Worm (Caenorhabditis elegans) whole organism, young adult: Measurements from ENCODE around the gene srx-26.

Source experiments
- B0261.1 ChIP-seq: sonication (generic microtip); optimal IDR thresholded peaks from 2 replicates; lab custom pipeline; 2016; ENCODE audit warnings: mild to moderate bottlenecking, missing genetic modification characterization, moderate library complexity, missing compliant biosample characterization
- B0336.3 ChIP-seq: fragments of 200-800 bp; sonication (Bioruptor generic); IDR thresholded peaks from 2 replicates; pipeline ENCODE4 v1.3.6; 2022; ENCODE audit warnings: missing genetic modification characterization, missing compliant biosample characterization
- C17E4.6 ChIP-seq: fragments of 200-800 bp; sonication (Bioruptor generic); IDR thresholded peaks from 2 replicates; pipeline ENCODE4 v1.3.6; 2022; ENCODE audit warnings: missing genetic modification reagents, missing genetic modification characterization, missing compliant biosample characterization
- F10E7.11 ChIP-seq: sonication (generic microtip); optimal IDR thresholded peaks from 2 replicates; lab custom pipeline; 2017; ENCODE audit warnings: mild to moderate bottlenecking, missing genetic modification characterization, moderate library complexity, missing compliant biosample characterization
- F37B4.10 ChIP-seq: fragments of 200-800 bp; sonication (Bioruptor generic); IDR thresholded peaks from 2 replicates; pipeline ENCODE4 v1.3.6; 2022; ENCODE audit warnings: missing genetic modification characterization, missing compliant biosample characterization
- F39B2.1 ChIP-seq: fragments of 200-800 bp; sonication (Bioruptor generic); IDR thresholded peaks from 2 replicates; pipeline ENCODE4 v1.3.6; 2022; ENCODE audit warnings: missing genetic modification reagents, missing genetic modification characterization, missing compliant biosample characterization
- F52B5.7 ChIP-seq: sonication (generic microtip); optimal IDR thresholded peaks from 2 replicates; lab custom pipeline; 2016; ENCODE audit warnings: mild to moderate bottlenecking, missing genetic modification characterization, missing compliant biosample characterization
- F55B11.4 ChIP-seq: sonication (generic microtip); optimal IDR thresholded peaks from 2 replicates; lab custom pipeline; 2016; ENCODE audit warnings: missing compliant biosample characterization, missing genetic modification characterization, borderline replicate concordance; ENCODE audit not compliant: insufficient read depth
- F57C9.4 ChIP-seq: sonication (generic microtip); optimal IDR thresholded peaks from 2 replicates; lab custom pipeline; 2017; ENCODE audit warnings: mild to moderate bottlenecking, missing genetic modification characterization, missing compliant biosample characterization
- K12H6.12 ChIP-seq: fragments of 200-800 bp; sonication (Bioruptor generic); optimal IDR thresholded peaks from 2 replicates; lab custom pipeline; 2018; ENCODE audit warnings: mild to moderate bottlenecking, missing genetic modification characterization, missing compliant biosample characterization
- atf-7 ChIP-seq: sonication (generic microtip); optimal IDR thresholded peaks from 2 replicates; lab custom pipeline; 2017; ENCODE audit warnings: mild to moderate bottlenecking, missing genetic modification characterization, missing compliant biosample characterization
- athp-1 ChIP-seq: sonication (generic microtip); optimal IDR thresholded peaks from 2 replicates; lab custom pipeline; 2017; ENCODE audit warnings: mild to moderate bottlenecking, missing genetic modification characterization, missing compliant biosample characterization
- attf-5 ChIP-seq: fragments of 200-800 bp; sonication (Bioruptor generic); optimal IDR thresholded peaks from 2 replicates; lab custom pipeline; 2018; ENCODE audit warnings: mild to moderate bottlenecking, missing genetic modification characterization, missing compliant biosample characterization
- ceh-27 ChIP-seq: fragments of 200-800 bp; sonication (Bioruptor generic); optimal IDR thresholded peaks from 2 replicates; lab custom pipeline; 2018; ENCODE audit warnings: mild to moderate bottlenecking, missing genetic modification characterization, moderate library complexity, missing compliant biosample characterization
- ceh-91 ChIP-seq: fragments of 200-800 bp; sonication (Bioruptor generic); IDR thresholded peaks from 2 replicates; pipeline ENCODE4 v1.3.6; 2022; ENCODE audit warnings: missing genetic modification reagents, missing genetic modification characterization, missing compliant biosample characterization
- dox-1 ChIP-seq: fragments of 200-800 bp; sonication (Bioruptor generic); IDR thresholded peaks from 2 replicates; pipeline ENCODE4 v1.3.6; 2022; ENCODE audit warnings: missing genetic modification reagents, missing genetic modification characterization, missing compliant biosample characterization
- efl-1 ChIP-seq: fragments of 150-350 bp; optimal IDR thresholded peaks from 2 replicates; lab custom pipeline; 2014; ENCODE audit warnings: missing biosample characterization, missing genetic modification reagents, missing genetic modification characterization
- hlh-12 ChIP-seq: sonication (generic microtip); optimal IDR thresholded peaks from 2 replicates; lab custom pipeline; 2016; ENCODE audit warnings: missing genetic modification characterization, missing compliant biosample characterization
- hlh-26 ChIP-seq: fragments of 200-800 bp; sonication (Bioruptor generic); conservative IDR thresholded peaks from 2 replicates; pipeline ENCODE4 v1.3.6; 2022; ENCODE audit warnings: missing genetic modification reagents, missing genetic modification characterization, missing compliant biosample characterization
- let-526 ChIP-seq: fragments of 200-800 bp; sonication (Bioruptor generic); IDR thresholded peaks from 2 replicates; pipeline ENCODE4 v1.3.6; 2022; ENCODE audit warnings: missing genetic modification reagents, missing genetic modification characterization, missing compliant biosample characterization
- let-607 ChIP-seq, 2 experiments: fragments of 200-800 bp in 1 of 2; sonication (Bioruptor generic) in 1 of 2; sonication (generic microtip) in 1 of 2; optimal IDR thresholded peaks; 2 replicates each; lab custom pipeline; 2016 to 2018; ENCODE audit warnings: mild to moderate bottlenecking in 2 of 2, missing compliant biosample characterization in 2 of 2, missing genetic modification characterization in 2 of 2, moderate library complexity in 2 of 2, missing genotype in 1 of 2
- lin-35 ChIP-seq, 3 experiments: fragments of 150-350 bp in 2 of 3; sonication (generic microtip) in 1 of 3; optimal IDR thresholded peaks; 2 replicates each; lab custom pipeline; 2014 to 2018; ENCODE audit warnings: missing biosample characterization in 3 of 3, missing genetic modification characterization in 3 of 3, missing genetic modification reagents in 3 of 3
- lin-40 ChIP-seq: sonication (generic microtip); optimal IDR thresholded peaks from 2 replicates; lab custom pipeline; 2016; ENCODE audit warnings: missing genetic modification characterization, mild to moderate bottlenecking, missing compliant biosample characterization, missing genotype, missing genetic modification reagents
- lin-54 ChIP-seq: fragments of 200-800 bp; sonication (Bioruptor generic); optimal IDR thresholded peaks from 2 replicates; lab custom pipeline; 2018; ENCODE audit warnings: mild to moderate bottlenecking, missing genetic modification characterization, missing compliant biosample characterization
- lsl-1 ChIP-seq: fragments of 200-800 bp; sonication (Bioruptor generic); optimal IDR thresholded peaks from 2 replicates; lab custom pipeline; 2018; ENCODE audit warnings: mild to moderate bottlenecking, missing genetic modification characterization, moderate library complexity, missing compliant biosample characterization
- madf-8 ChIP-seq: fragments of 200-800 bp; sonication (Bioruptor generic); conservative IDR thresholded peaks from 2 replicates; pipeline ENCODE4 v1.3.6; 2022; ENCODE audit warnings: missing genetic modification reagents, missing genetic modification characterization, missing compliant biosample characterization
- mcd-1 ChIP-seq: fragments of 200-800 bp; sonication (Bioruptor generic); IDR thresholded peaks from 2 replicates; pipeline ENCODE4 v1.3.6; 2022; ENCODE audit warnings: missing genetic modification reagents, missing genetic modification characterization, missing compliant biosample characterization
- mes-4 ChIP-seq: sonication (generic microtip); optimal IDR thresholded peaks from 2 replicates; lab custom pipeline; 2016; ENCODE audit warnings: missing genotype, missing genetic modification characterization, missing compliant biosample characterization
- nfya-1 ChIP-seq: sonication (generic microtip); optimal IDR thresholded peaks from 2 replicates; lab custom pipeline; 2017; ENCODE audit warnings: antibody characterized with exemption, missing compliant biosample characterization, missing genetic modification characterization, borderline replicate concordance; ENCODE audit not compliant: insufficient read depth
- nhr-179 ChIP-seq: sonication (generic microtip); optimal IDR thresholded peaks from 2 replicates; lab custom pipeline; 2016; ENCODE audit warnings: mild to moderate bottlenecking, missing genetic modification characterization, missing compliant biosample characterization
- nhr-90 ChIP-seq: sonication (generic microtip); optimal IDR thresholded peaks from 2 replicates; lab custom pipeline; 2016; ENCODE audit warnings: missing genotype, mild to moderate bottlenecking, missing genetic modification characterization, missing compliant biosample characterization
- rcor-1 ChIP-seq: fragments of 200-800 bp; sonication (Bioruptor generic); IDR thresholded peaks from 2 replicates; pipeline ENCODE4 v1.3.6; 2022; ENCODE audit warnings: missing genetic modification reagents, missing genetic modification characterization, missing compliant biosample characterization
- repo-1 ChIP-seq: sonication (generic microtip); optimal IDR thresholded peaks from 2 replicates; lab custom pipeline; 2017; ENCODE audit warnings: mild to moderate bottlenecking, missing genetic modification characterization, missing compliant biosample characterization
- sdz-38 ChIP-seq: sonication (generic microtip); optimal IDR thresholded peaks from 2 replicates; lab custom pipeline; 2016; ENCODE audit warnings: missing genotype, missing genetic modification characterization, missing compliant biosample characterization
- somi-1 ChIP-seq: fragments of 200-800 bp; sonication (Bioruptor generic); optimal IDR thresholded peaks from 2 replicates; lab custom pipeline; 2018; ENCODE audit warnings: mild to moderate bottlenecking, missing genetic modification characterization, missing compliant biosample characterization
- sptf-2 ChIP-seq: fragments of 200-800 bp; sonication (Bioruptor generic); optimal IDR thresholded peaks from 2 replicates; lab custom pipeline; 2018; ENCODE audit warnings: mild to moderate bottlenecking, missing genetic modification characterization, missing compliant biosample characterization
- tbp1 ChIP-seq: fragments of 200-800 bp; sonication (Bioruptor generic); optimal IDR thresholded peaks from 2 replicates; lab custom pipeline; 2018; ENCODE audit warnings: mild to moderate bottlenecking, missing genetic modification characterization, missing compliant biosample characterization
- tbx-9 ChIP-seq: sonication (generic microtip); optimal IDR thresholded peaks from 2 replicates; lab custom pipeline; 2016; ENCODE audit warnings: borderline replicate concordance, missing genetic modification characterization, inconsistent platforms, missing compliant biosample characterization
- unc-62 ChIP-seq: fragments of 150-350 bp; optimal IDR thresholded peaks from 2 replicates; lab custom pipeline; 2014; ENCODE audit warnings: missing biosample characterization, missing genetic modification reagents, missing genetic modification characterization
- xnd-1 ChIP-seq: sonication (generic microtip); optimal IDR thresholded peaks from 2 replicates; lab custom pipeline; 2016; ENCODE audit warnings: missing genotype, missing genetic modification reagents, missing genetic modification characterization, missing compliant biosample characterization
- ztf-25 ChIP-seq: fragments of 200-800 bp; sonication (Bioruptor generic); IDR thresholded peaks from 2 replicates; pipeline ENCODE4 v1.3.6; 2022; ENCODE audit warnings: missing genetic modification reagents, missing genetic modification characterization, missing compliant biosample characterization
- ztf-26 ChIP-seq: sonication (generic microtip); optimal IDR thresholded peaks from 2 replicates; lab custom pipeline; 2017; ENCODE audit warnings: missing genetic modification characterization, missing compliant biosample characterization
- ztf-28 ChIP-seq: fragments of 200-800 bp; sonication (Bioruptor generic); IDR thresholded peaks from 2 replicates; pipeline ENCODE4 v1.3.6; 2022; ENCODE audit warnings: missing genetic modification reagents, missing genetic modification characterization, missing compliant biosample characterization

Gene srx-26

ce11 chrV:2730784-2731480 lies 22.0 kb downstream of the srx-26 start, which contains the start of gene dod-3 (continued):
- TF ChIP-seq lin-35 (GFP tag; optimal IDR thresholded peaks at IDR 0.05; lab: Kevin White, UChicago) (no peak), ceh-91 (GFP tag; lab: Robert Waterston, UW) (no peak), tbx-9 (tag; lab: Kevin White, UChicago) (no peak), lsl-1 (no peak), F55B11.4 (no peak), tbp1 (GFP tag; lab: Kevin White, UChicago) (peak; percentile 27), mes-4 (tag; lab: Kevin White, UChicago) (no peak), atf-7 (peak; percentile 90), nhr-179 (tag; lab: Kevin White, UChicago) (no peak), somi-1 (GFP tag; lab: Kevin White, UChicago) (no peak), nfya-1 (tag; lab: Kevin White, UChicago) (no peak), C17E4.6 (GFP tag; lab: Robert Waterston, UW) (no peak), F52B5.7 (tag; lab: Kevin White, UChicago) (no peak), dox-1 (peak; percentile 71), B0261.1 (tag; lab: Kevin White, UChicago) (no peak), let-526 (GFP tag; lab: Robert Waterston, UW) (no peak), xnd-1 (no peak)
- TF ChIP-seq, all 124 proteins: peak for 13

DNA sequence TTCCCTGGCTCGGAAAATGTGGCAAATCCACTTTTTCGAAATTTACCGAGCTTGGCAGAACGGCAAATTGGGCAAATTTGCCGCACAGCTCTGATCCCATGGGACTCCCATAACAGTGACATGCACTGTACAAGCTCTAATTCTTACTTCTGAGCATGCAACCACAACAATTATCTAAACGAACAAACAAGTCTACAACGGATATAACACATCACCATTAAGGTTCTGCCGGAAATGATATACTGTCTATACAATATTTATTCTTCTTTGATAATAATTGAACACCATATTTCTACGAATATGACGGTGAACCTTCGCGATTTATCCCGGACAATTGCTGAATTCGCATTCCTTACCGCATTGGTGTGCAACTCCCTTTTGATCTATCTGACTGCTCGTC lies 24.7 kb downstream of the srx-26 start, which contains the start of gene str-33:
str-33 (plus strand) TSS at position 301 of the 400 bp plus-strand sequence.
- TF ChIP-seq lin-40 (tag; lab: Kevin White, UChicago) (no peak), F37B4.10 (GFP tag; lab: Robert Waterston, UW) (no peak), lin-54 (GFP tag; lab: Kevin White, UChicago) (no peak), F39B2.1 (GFP tag; lab: Robert Waterston, UW) (no peak), ztf-28 (GFP tag; lab: Robert Waterston, UW) (no peak), K12H6.12 (tag; lab: Kevin White, UChicago) (no peak), ceh-27 (GFP tag; lab: Kevin White, UChicago) (no peak), nhr-179 (tag; lab: Kevin White, UChicago) (no peak)

- no peak for TF ChIP-seq F37B4.10 (GFP tag; lab: Robert Waterston, UW)
- no peak for TF ChIP-seq tbp1 (GFP tag; lab: Kevin White, UChicago)
- TF ChIP-seq F10E7.11 (tag; lab: Kevin White, UChicago): no peak
- TF ChIP-seq madf-8 (GFP tag; lab: Robert Waterston, UW): no peak
- no peak for TF ChIP-seq unc-62
- no peak for TF ChIP-seq rcor-1 (GFP tag; lab: Robert Waterston, UW)
- no peak for TF ChIP-seq sdz-38 (tag; lab: Kevin White, UChicago)
- TF ChIP-seq C17E4.6 (GFP tag; lab: Robert Waterston, UW): no peak
- no peak for TF ChIP-seq repo-1
Measured at ce11 chrV:2727101-2727500, 25.8 kb downstream of the srx-26 start, which contains the start of gene str-13. Gene str-13 (minus strand): TSS chrV:2727201.

DNA sequence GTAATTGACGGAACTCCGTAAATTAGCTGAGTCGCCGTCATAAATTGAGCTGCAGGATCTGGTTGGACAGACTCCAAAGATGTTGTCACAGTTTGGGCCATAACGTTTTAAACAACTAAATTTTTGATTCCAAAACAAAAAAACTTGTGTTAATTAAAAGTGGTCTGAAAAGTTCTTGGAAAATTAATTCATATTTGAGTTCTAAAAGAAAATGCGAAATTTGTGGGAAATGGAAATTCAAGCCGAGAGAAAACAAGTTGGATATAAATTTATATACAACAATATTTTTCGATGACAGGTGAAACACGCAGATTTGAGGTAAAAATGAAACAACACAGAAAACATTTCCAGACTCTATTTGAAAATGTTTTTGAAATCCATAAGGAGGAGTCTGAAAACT lies 27.7 kb downstream of the srx-26 start, which contains the start of gene srg-59:
srg-59 (minus strand) TSS at position 101 of the 400 bp plus-strand sequence.
- no peak for TF ChIP-seq ztf-25 (GFP tag; lab: Robert Waterston, UW)
- no peak for TF ChIP-seq ztf-26 (tag; lab: Kevin White, UChicago)
- no peak for TF ChIP-seq hlh-26 (GFP tag; lab: Robert Waterston, UW)
- no peak for TF ChIP-seq efl-1 (GFP tag; lab: Kevin White, UChicago)
- no peak for TF ChIP-seq C17E4.6 (GFP tag; lab: Robert Waterston, UW)
- TF ChIP-seq hlh-12 (tag; lab: Kevin White, UChicago): no peak
- no peak for TF ChIP-seq F57C9.4
- TF ChIP-seq B0336.3 (GFP tag; lab: Robert Waterston, UW): no peak
- TF ChIP-seq nhr-90 (tag; lab: Kevin White, UChicago): no peak
- TF ChIP-seq athp-1 (tag; lab: Kevin White, UChicago): no peak
- TF ChIP-seq sptf-2: no peak
- no peak for TF ChIP-seq attf-5 (GFP tag; lab: Kevin White, UChicago)
- no peak for TF ChIP-seq let-607 (tag; optimal IDR thresholded peaks at IDR 0.05; lab: Kevin White, UChicago)
- no peak for TF ChIP-seq mcd-1 (GFP tag; lab: Robert Waterston, UW)
